Worm (Caenorhabditis elegans): ENCODE measurements around the gene eif-2Bepsilon.

ce11 chrII:8626598-8626997, 35.1 kb upstream of the eif-2Bepsilon start:
- TF ChIP-seq ZK546.5 (tag; optimal IDR thresholded peaks at IDR 0.05): no peak
- TF ChIP-seq nhr-77 (tag; optimal IDR thresholded peaks at IDR 0.05): no peak
- no peak for TF ChIP-seq fkh-10 (GFP tag; optimal IDR thresholded peaks at IDR 0.05)
- no peak for TF ChIP-seq nhr-12 (tag; optimal IDR thresholded peaks at IDR 0.05)
- no peak for TF ChIP-seq mml-1 (tag; optimal IDR thresholded peaks at IDR 0.05)

Data from whole organism, L3 larva.